Worm (Caenorhabditis elegans) whole organism, midembryonic: ENCODE measurements around the gene sqv-1.

ENCODE experiments used
- T22C8.4 ChIP-seq: fragments of 200-800 bp; sonication (Bioruptor generic); IDR thresholded peaks from 2 replicates; pipeline ENCODE4 v1.3.6; 2022; ENCODE audit warnings: missing genetic modification characterization, missing compliant biosample characterization
- cog-1 ChIP-seq: sonication (generic microtip); optimal IDR thresholded peaks from 2 replicates; lab custom pipeline; 2016; ENCODE audit warnings: missing genetic modification characterization, missing compliant biosample characterization
- flt-1 ChIP-seq: fragments of 200-800 bp; sonication (Bioruptor generic); IDR thresholded peaks from 2 replicates; pipeline ENCODE4 v1.3.6; 2022; ENCODE audit warnings: missing genetic modification characterization, missing compliant biosample characterization
- klf-2 ChIP-seq: fragments of 200-800 bp; sonication (Bioruptor generic); conservative IDR thresholded peaks from 2 replicates; pipeline ENCODE4 v1.3.6; 2022; ENCODE audit warnings: missing genetic modification reagents, missing genetic modification characterization, missing compliant biosample characterization
- med-1 ChIP-seq: sonication (generic microtip); optimal IDR thresholded peaks from 2 replicates; lab custom pipeline; 2017; ENCODE audit warnings: missing genetic modification characterization, mild to moderate bottlenecking, missing compliant biosample characterization, antibody characterized with exemption, missing genetic modification reagents; ENCODE audit not compliant: insufficient read depth
- ref-1 ChIP-seq: fragments of 200-800 bp; sonication (Bioruptor generic); conservative IDR thresholded peaks from 2 replicates; pipeline ENCODE4 v1.3.6; 2022; ENCODE audit warnings: missing genetic modification reagents, missing genetic modification characterization, missing compliant biosample characterization
- tab-1 ChIP-seq: fragments of 200-800 bp; sonication (Bioruptor generic); IDR thresholded peaks from 2 replicates; pipeline ENCODE4 v1.3.6; 2022; ENCODE audit warnings: missing genetic modification characterization, missing compliant biosample characterization
- ztf-23 ChIP-seq: fragments of 200-800 bp; sonication (Bioruptor generic); IDR thresholded peaks from 2 replicates; pipeline ENCODE4 v1.3.6; 2022; ENCODE audit warnings: missing genetic modification reagents, missing genetic modification characterization, missing compliant biosample characterization
- ztf-29 ChIP-seq: fragments of 200-800 bp; sonication (Bioruptor generic); IDR thresholded peaks from 2 replicates; pipeline ENCODE4 v1.3.6; 2022; ENCODE audit warnings: missing genetic modification reagents, missing genetic modification characterization, missing compliant biosample characterization

The sqv-1 gene

DNA sequence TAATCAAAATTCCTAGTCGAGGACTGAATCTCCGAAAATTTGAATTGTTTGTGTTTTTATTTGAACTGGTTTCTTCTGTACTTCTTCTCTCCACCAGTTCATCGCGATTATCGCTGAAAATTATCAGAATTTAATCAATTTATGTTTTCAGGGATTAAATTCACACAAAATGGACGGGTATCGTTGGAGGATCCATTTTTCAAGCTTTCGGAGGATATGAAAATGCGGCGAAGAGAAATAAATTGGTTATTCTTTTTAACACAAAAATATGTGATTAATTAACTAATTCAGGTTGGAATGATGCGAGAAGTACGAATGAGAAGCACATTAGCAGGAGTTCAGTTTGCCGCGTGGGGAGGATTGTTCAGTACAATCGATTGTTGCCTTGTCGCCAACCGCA is 35.4 kb downstream of the sqv-1 start, which contains the start of gene timm-17B.2:
TSS of gene timm-17B.2 (plus strand) at position 301 of the 400 bp plus-strand sequence.
- TF ChIP-seq flt-1 (GFP tag; lab: Robert Waterston, UW) = no peak
- no peak for TF ChIP-seq ztf-29 (GFP tag; lab: Robert Waterston, UW)
- TF ChIP-seq ztf-23 = no peak
- no peak for TF ChIP-seq med-1 (GFP tag; lab: Kevin White, UChicago)
- no peak for TF ChIP-seq T22C8.4 (GFP tag; lab: Robert Waterston, UW)
- no peak for TF ChIP-seq cog-1 (tag; lab: Kevin White, UChicago)
- TF ChIP-seq klf-2 (GFP tag; lab: Robert Waterston, UW) = no peak
- TF ChIP-seq ref-1 = no peak
- TF ChIP-seq tab-1 (GFP tag; lab: Robert Waterston, UW) = no peak

ce11 chrIV:8397814-8398213 is 36.9 kb downstream of the sqv-1 start:
- TF ChIP-seq ref-1 (no peak), klf-2 (GFP tag; lab: Robert Waterston, UW) (no peak), flt-1 (GFP tag; lab: Robert Waterston, UW) (no peak), tab-1 (GFP tag; lab: Robert Waterston, UW) (no peak), med-1 (GFP tag; lab: Kevin White, UChicago) (no peak)

ce11 chrIV:8412538-8412937 is 51.6 kb downstream of the sqv-1 start:
- TF ChIP-seq ref-1 (peak; percentile 54; the same call in 1 of the 2 replicates), T22C8.4 (GFP tag; lab: Robert Waterston, UW) (peak; percentile 53; the same call in 1 of the 2 replicates), flt-1 (GFP tag; lab: Robert Waterston, UW) (peak; percentile 73), tab-1 (GFP tag; lab: Robert Waterston, UW) (peak; percentile 31; the same call in 1 of the 2 replicates), ztf-23 (0 out of 2 replicates have a peak, but pooled peaks have one; percentile 56)
